Worm (Caenorhabditis elegans) whole organism, L1 larva: ENCODE results near the gene rmd-1.

ENCODE experiments used
- C04F5.9 ChIP-seq: sonication (generic microtip); optimal IDR thresholded peaks from 2 replicates; lab custom pipeline; 2016; ENCODE audit warnings: missing genetic modification characterization, missing compliant biosample characterization
- C34B4.2 ChIP-seq: sonication (generic microtip); optimal IDR thresholded peaks from 2 replicates; lab custom pipeline; 2017; ENCODE audit warnings: mild to moderate bottlenecking, missing genetic modification characterization, missing compliant biosample characterization
- F16B12.6 ChIP-seq: fragments of 150-350 bp; optimal IDR thresholded peaks from 2 replicates; lab custom pipeline; 2014; ENCODE audit warnings: missing biosample characterization, missing genetic modification characterization
- Y116A8C.19 ChIP-seq: sonication (generic microtip); optimal IDR thresholded peaks from 2 replicates; lab custom pipeline; 2016; ENCODE audit warnings: missing compliant biosample characterization, missing genetic modification characterization, borderline replicate concordance
- aha-1 ChIP-seq: fragments of 150-350 bp; optimal IDR thresholded peaks from 2 replicates; lab custom pipeline; 2014; ENCODE audit warnings: missing biosample characterization, missing genetic modification characterization
- aly-2 ChIP-seq: fragments of 150-350 bp; optimal IDR thresholded peaks from 2 replicates; lab custom pipeline; 2014; ENCODE audit warnings: missing biosample characterization, missing genetic modification characterization
- ama-1 ChIP-seq: fragments of 150-350 bp; optimal IDR thresholded peaks from 2 replicates; lab custom pipeline; 2014
- blmp-1 ChIP-seq: fragments of 150-350 bp; optimal IDR thresholded peaks from 2 replicates; lab custom pipeline; 2014; ENCODE audit warnings: missing biosample characterization, missing genetic modification characterization
- ceh-63 ChIP-seq: fragments of 200-800 bp; sonication (Bioruptor generic); optimal IDR thresholded peaks from 2 replicates; lab custom pipeline; 2018; ENCODE audit warnings: mild to moderate bottlenecking, missing genetic modification characterization, missing compliant biosample characterization
- ceh-8 ChIP-seq: fragments of 200-800 bp; sonication (Bioruptor generic); optimal IDR thresholded peaks from 2 replicates; lab custom pipeline; 2018; ENCODE audit warnings: mild to moderate bottlenecking, missing genetic modification characterization, moderate library complexity, missing compliant biosample characterization
- ceh-82 ChIP-seq, 3 experiments: fragments of 150-350 bp in 1 of 3; sonication (generic microtip) in 2 of 3; optimal IDR thresholded peaks; 2 replicates each; lab custom pipeline; 2014 to 2017; ENCODE audit warnings: missing biosample characterization in 3 of 3, missing genetic modification characterization in 3 of 3
- ceh-90 ChIP-seq: sonication (generic microtip); optimal IDR thresholded peaks from 2 replicates; lab custom pipeline; 2016; ENCODE audit warnings: missing genetic modification characterization, missing compliant biosample characterization
- egl-27 ChIP-seq, 2 experiments: fragments of 150-350 bp in 1 of 2; sonication (generic microtip); optimal IDR thresholded peaks; 3 replicates each; lab custom pipeline; 2017 to 2018; ENCODE audit warnings: missing biosample characterization in 2 of 2, missing genetic modification characterization in 2 of 2, missing genetic modification reagents in 2 of 2
- elt-2 ChIP-seq: sonication (generic microtip); optimal IDR thresholded peaks from 2 replicates; lab custom pipeline; 2016; ENCODE audit warnings: missing genetic modification characterization, mild to moderate bottlenecking, inconsistent platforms, missing compliant biosample characterization, missing genetic modification reagents
- elt-3 ChIP-seq, 6 experiments: fragments of 150-350 bp in 1 of 6; sonication (generic microtip); optimal IDR thresholded peaks; 2 replicates each; lab custom pipeline; 2017 to 2018; ENCODE audit warnings: missing biosample characterization in 6 of 6, missing genetic modification characterization in 6 of 6, inconsistent platforms in 1 of 6
- fkh-10 ChIP-seq: sonication (generic microtip); optimal IDR thresholded peaks from 2 replicates; lab custom pipeline; 2017; ENCODE audit warnings: missing biosample characterization, missing genetic modification reagents, missing genetic modification characterization
- fkh-4 ChIP-seq: sonication (generic microtip); optimal IDR thresholded peaks from 2 replicates; lab custom pipeline; 2016; ENCODE audit warnings: missing compliant biosample characterization, missing genetic modification characterization, borderline replicate concordance
- grh-1 ChIP-seq: fragments of 200-800 bp; sonication (Bioruptor generic); IDR thresholded peaks from 2 replicates; pipeline ENCODE4 v1.3.6; 2022; ENCODE audit warnings: missing genetic modification reagents, missing genetic modification characterization, missing compliant biosample characterization
- hlh-17 ChIP-seq: fragments of 200-800 bp; sonication (Bioruptor generic); optimal IDR thresholded peaks from 2 replicates; lab custom pipeline; 2018; ENCODE audit warnings: missing genetic modification characterization, mild to moderate bottlenecking, missing compliant biosample characterization, moderate library complexity, borderline replicate concordance
- hlh-4 ChIP-seq: sonication (generic microtip); optimal IDR thresholded peaks from 2 replicates; lab custom pipeline; 2016; ENCODE audit warnings: mild to moderate bottlenecking, missing genetic modification characterization, missing compliant biosample characterization
- isw-1 ChIP-seq: fragments of 200-800 bp; sonication (Bioruptor generic); IDR thresholded peaks from 2 replicates; pipeline ENCODE4 v1.3.6; 2022; ENCODE audit warnings: missing genetic modification characterization, missing compliant biosample characterization
- lin-13 ChIP-seq: fragments of 150-350 bp; optimal IDR thresholded peaks from 2 replicates; lab custom pipeline; 2014; ENCODE audit warnings: missing biosample characterization, missing genetic modification reagents, missing genetic modification characterization
- lin-14 ChIP-seq: fragments of 200-800 bp; sonication (Bioruptor generic); optimal IDR thresholded peaks from 2 replicates; lab custom pipeline; 2018; ENCODE audit warnings: mild to moderate bottlenecking, missing genetic modification characterization, moderate library complexity, missing compliant biosample characterization
- lin-15B ChIP-seq: fragments of 150-350 bp; sonication (generic microtip); optimal IDR thresholded peaks from 3 replicates; lab custom pipeline; 2014; ENCODE audit warnings: missing biosample characterization, missing genetic modification characterization
- lin-39 ChIP-seq: fragments of 150-350 bp; optimal IDR thresholded peaks from 2 replicates; lab custom pipeline; 2014; ENCODE audit warnings: missing biosample characterization, missing genetic modification reagents, missing genetic modification characterization
- lir-3 ChIP-seq: sonication (generic microtip); optimal IDR thresholded peaks from 2 replicates; lab custom pipeline; 2016; ENCODE audit warnings: mild to moderate bottlenecking, missing genetic modification characterization, moderate library complexity, missing compliant biosample characterization; ENCODE audit not compliant: poor library complexity
- lsy-2 ChIP-seq, 2 experiments: fragments of 150-350 bp; optimal IDR thresholded peaks; 2 replicates each; lab custom pipeline; 2014; ENCODE audit warnings: missing biosample characterization in 2 of 2, missing genetic modification characterization in 2 of 2
- mab-9 ChIP-seq: fragments of 200-800 bp; sonication (Bioruptor generic); IDR thresholded peaks from 2 replicates; pipeline ENCODE4 v1.3.6; 2022; ENCODE audit warnings: missing genetic modification reagents, missing genetic modification characterization, missing compliant biosample characterization
- mdl-1 ChIP-seq, 2 experiments: fragments of 150-350 bp; optimal IDR thresholded peaks; 2 replicates each; lab custom pipeline; 2014 to 2017; ENCODE audit warnings: missing biosample characterization in 2 of 2, missing genetic modification characterization in 2 of 2, inconsistent platforms in 1 of 2
- nhr-11 ChIP-seq: fragments of 150-350 bp; optimal IDR thresholded peaks from 2 replicates; lab custom pipeline; 2014; ENCODE audit warnings: missing biosample characterization, missing genetic modification characterization
- nhr-19 ChIP-seq: fragments of 200-800 bp; sonication (Bioruptor generic); conservative IDR thresholded peaks from 2 replicates; pipeline ENCODE4 v1.3.6; 2022; ENCODE audit warnings: missing genetic modification characterization, missing compliant biosample characterization
- nhr-20 ChIP-seq: sonication (generic microtip); optimal IDR thresholded peaks from 2 replicates; lab custom pipeline; 2016; ENCODE audit warnings: mild to moderate bottlenecking, missing genetic modification characterization, missing compliant biosample characterization
- nhr-28 ChIP-seq: fragments of 150-350 bp; optimal IDR thresholded peaks from 2 replicates; lab custom pipeline; 2014; ENCODE audit warnings: missing biosample characterization, missing genetic modification characterization
- nhr-71 ChIP-seq: sonication (generic microtip); optimal IDR thresholded peaks from 2 replicates; lab custom pipeline; 2016; ENCODE audit warnings: mild to moderate bottlenecking, missing genetic modification characterization, moderate library complexity, missing compliant biosample characterization
- nhr-84 ChIP-seq: sonication (generic microtip); optimal IDR thresholded peaks from 2 replicates; lab custom pipeline; 2017; ENCODE audit warnings: missing biosample characterization, missing genetic modification characterization
- nhr-85 ChIP-seq: sonication (generic microtip); peaks from one replicate; lab custom pipeline; 2016; ENCODE audit warnings: missing genetic modification characterization, inconsistent platforms, missing compliant biosample characterization
- nhr-90 ChIP-seq: sonication (generic microtip); optimal IDR thresholded peaks from 2 replicates; lab custom pipeline; 2016; ENCODE audit warnings: mild to moderate bottlenecking, missing genetic modification characterization, missing compliant biosample characterization; ENCODE audit not compliant: poor library complexity
- pag-3 ChIP-seq: sonication (generic microtip); optimal IDR thresholded peaks from 2 replicates; lab custom pipeline; 2017; ENCODE audit warnings: missing genetic modification characterization, mild to moderate bottlenecking, missing compliant biosample characterization, antibody characterized with exemption, borderline replicate concordance; ENCODE audit not compliant: insufficient read depth
- rnt-1 ChIP-seq: sonication (generic microtip); optimal IDR thresholded peaks from 2 replicates; lab custom pipeline; 2016; ENCODE audit warnings: mild to moderate bottlenecking, missing genetic modification characterization, moderate library complexity, missing compliant biosample characterization
- sptf-1 ChIP-seq: fragments of 150-350 bp; optimal IDR thresholded peaks from 2 replicates; lab custom pipeline; 2014; ENCODE audit warnings: missing biosample characterization, missing genetic modification characterization
- unc-130 ChIP-seq: fragments of 150-350 bp; optimal IDR thresholded peaks from 2 replicates; lab custom pipeline; 2017; ENCODE audit warnings: missing biosample characterization, missing genetic modification characterization, inconsistent platforms
- vab-15 ChIP-seq: sonication (generic microtip); optimal IDR thresholded peaks from 2 replicates; lab custom pipeline; 2017; ENCODE audit warnings: missing genotype, mild to moderate bottlenecking, missing genetic modification characterization, missing compliant biosample characterization
- xbp-1 ChIP-seq: sonication (generic microtip); optimal IDR thresholded peaks from 2 replicates; lab custom pipeline; 2016; ENCODE audit warnings: missing genetic modification characterization, missing compliant biosample characterization
- ztf-4 ChIP-seq: fragments of 150-350 bp; optimal IDR thresholded peaks from 2 replicates; lab custom pipeline; 2014; ENCODE audit warnings: missing biosample characterization, missing genetic modification characterization

The rmd-1 gene

ce11 chrIII:9804997-9805610, 46.2 kb downstream of the rmd-1 start, which contains the start of gene riok-3 (continued):
- TF ChIP-seq egl-27 (tag; optimal IDR thresholded peaks at IDR 0.05; lab: Kevin White, UChicago) (no peak), nhr-20 (no peak), lir-3 (tag; lab: Kevin White, UChicago) (peak; percentile 18)

- TF ChIP-seq nhr-85 (tag; lab: Kevin White, UChicago), result peak; percentile 37
- no peak for TF ChIP-seq lsy-2 (tag; optimal IDR thresholded peaks at IDR 0.05; lab: Kevin White, UChicago)
- peak in 1 of 6 experiments; percentile 26 for TF ChIP-seq elt-3 (tag; optimal IDR thresholded peaks at IDR 0.05; lab: Kevin White, UChicago)
- TF ChIP-seq nhr-90, result no peak
- TF ChIP-seq blmp-1 (tag; lab: Kevin White, UChicago), result no peak
- peak; percentile 37 for TF ChIP-seq unc-130 (tag; lab: Kevin White, UChicago)
- TF ChIP-seq hlh-17 (GFP tag; lab: Kevin White, UChicago), result no peak
- 0 out of 2 replicates have a peak, but pooled peaks have one; percentile 35 for TF ChIP-seq grh-1 (GFP tag; lab: Robert Waterston, UW)
These were observed 48.2 kb downstream of the rmd-1 start, which contains the start of gene ZK632.4 for ce11 chrIII:9806968-9807559. Gene ZK632.4 (minus strand): TSS chrIII:9807454.

ce11 chrIII:9807560-9808046, 48.7 kb downstream of the rmd-1 start:
- TF ChIP-seq lir-3 (tag; lab: Kevin White, UChicago) (peak; percentile 28), lin-13 (GFP tag; lab: Kevin White, UChicago) (no peak), fkh-10 (no peak), F16B12.6 (tag; lab: Kevin White, UChicago) (no peak), lin-15B (tag; lab: Kevin White, UChicago) (no peak), nhr-71 (peak; percentile 71), blmp-1 (tag; lab: Kevin White, UChicago) (peak; percentile 67), ztf-4 (peak; percentile 64), C04F5.9 (tag; lab: Kevin White, UChicago) (no peak), nhr-84 (no peak), lsy-2 (tag; optimal IDR thresholded peaks at IDR 0.05; lab: Kevin White, UChicago) (peak in 1 of 2 experiments; percentile 39), unc-130 (tag; lab: Kevin White, UChicago) (no peak), nhr-28 (tag; lab: Kevin White, UChicago) (no peak), lin-39 (tag; lab: Kevin White, UChicago) (no peak), sptf-1 (tag; lab: Kevin White, UChicago) (no peak), Y116A8C.19 (no peak), aly-2 (tag; lab: Kevin White, UChicago) (no peak), ceh-63 (GFP tag; lab: Kevin White, UChicago) (no peak), xbp-1 (tag; lab: Kevin White, UChicago) (no peak), hlh-4 (tag; lab: Kevin White, UChicago) (no peak), nhr-85 (tag; lab: Kevin White, UChicago) (peak; percentile 83), isw-1 (GFP tag; lab: Robert Waterston, UW) (no peak), rnt-1 (tag; lab: Kevin White, UChicago) (peak; percentile 21), ceh-82 (tag; optimal IDR thresholded peaks at IDR 0.05; lab: Kevin White, UChicago) (no peak), mdl-1 (tag; optimal IDR thresholded peaks at IDR 0.05; lab: Kevin White, UChicago) (peak in 1 of 2 experiments; percentile 66), vab-15 (peak; percentile 58), nhr-90 (peak; percentile 43), nhr-11 (tag; lab: Kevin White, UChicago) (no peak), nhr-19 (GFP tag; lab: Robert Waterston, UW) (peak; percentile 42), elt-2 (tag; lab: Kevin White, UChicago) (peak; percentile 59), ceh-8 (GFP tag; lab: Kevin White, UChicago) (no peak), grh-1 (GFP tag; lab: Robert Waterston, UW) (no peak), nhr-20 (peak; percentile 65), mab-9 (no peak), ama-1 (lab: Kevin White, UChicago) (peak; percentile 58), ceh-90 (tag; lab: Kevin White, UChicago) (no peak), fkh-4 (tag; lab: Kevin White, UChicago) (no peak), lin-14 (GFP tag; lab: Kevin White, UChicago) (peak; percentile 28), aha-1 (tag; lab: Kevin White, UChicago) (no peak), C34B4.2 (tag; lab: Kevin White, UChicago) (no peak), pag-3 (tag; lab: Kevin White, UChicago) (no peak)
